Worm (Caenorhabditis elegans) whole organism, midembryonic: ENCODE data around the gene C06B8.3.

ENCODE experiments used
- flt-1 ChIP-seq: fragments of 200-800 bp; sonication (Bioruptor generic); IDR thresholded peaks from 2 replicates; pipeline ENCODE4 v1.3.6; 2022; ENCODE audit warnings: missing genetic modification characterization, missing compliant biosample characterization
- tab-1 ChIP-seq: fragments of 200-800 bp; sonication (Bioruptor generic); IDR thresholded peaks from 2 replicates; pipeline ENCODE4 v1.3.6; 2022; ENCODE audit warnings: missing genetic modification characterization, missing compliant biosample characterization

DNA sequence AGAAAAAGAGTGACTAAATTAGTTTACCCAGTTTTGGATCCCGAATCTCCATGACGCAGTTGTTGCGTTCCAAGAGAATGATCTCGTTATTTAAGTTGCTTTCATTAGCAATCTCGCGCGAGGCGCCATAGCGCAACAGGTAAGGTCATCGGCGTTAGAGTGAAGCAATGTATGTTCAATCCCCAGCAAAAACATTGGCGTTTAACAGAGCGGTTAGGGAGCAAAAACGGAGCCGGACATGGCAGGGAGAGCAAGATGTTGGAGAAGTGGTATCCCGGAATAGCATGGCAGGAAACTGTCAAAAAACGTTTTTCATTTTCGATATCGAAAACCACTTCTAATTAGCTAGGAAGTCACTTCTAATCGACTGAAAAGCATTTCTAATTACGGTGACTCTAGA, 30.1 kb downstream of the C06B8.3 start:
- TF ChIP-seq tab-1 (GFP tag; lab: Robert Waterston, UW) (no peak), flt-1 (GFP tag; lab: Robert Waterston, UW) (no peak)
